Fruit fly (Drosophila melanogaster): ENCODE data around the gene Mst57Db.
A peak's percentile ranks its signal among the peaks of the same experiment; 100 is the strongest.

Mst57Db gene

DNA sequence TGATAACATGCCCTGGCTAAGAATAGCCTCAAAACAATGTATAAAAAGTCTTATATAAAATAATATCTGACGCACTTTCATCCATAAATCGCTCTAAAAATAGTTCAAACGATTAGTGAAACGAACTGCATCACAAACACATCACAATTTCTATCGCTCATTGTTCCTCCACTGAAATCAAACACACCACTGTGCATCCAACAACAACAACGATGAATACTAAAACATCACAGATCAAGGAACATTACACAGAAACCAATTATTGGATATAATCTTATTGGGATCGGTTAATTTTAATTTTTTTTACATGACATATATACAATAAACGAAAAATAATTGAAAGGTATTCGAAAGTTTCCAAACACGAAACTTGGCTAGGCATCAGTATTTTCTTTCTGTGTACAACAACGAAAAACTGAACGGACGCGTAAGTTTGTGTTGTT lies 48.6 kb upstream of the Mst57Db start (continued):
- TF ChIP-seq CG31627 (GFP tag; optimal IDR thresholded peaks at IDR 0.05) (peak; percentile 3), Eip78C (GFP tag) (peak; percentile 79), net (GFP tag; optimal IDR thresholded peaks at IDR 0.05) (peak; percentile 22), salr (GFP tag; optimal IDR thresholded peaks at IDR 0.05) (peak in 1 of 2 experiments; percentile 65), dac (GFP tag; optimal IDR thresholded peaks at IDR 0.05) (no peak), lz (GFP tag; optimal IDR thresholded peaks at IDR 0.05) (no peak), CG6276 (GFP tag; optimal IDR thresholded peaks at IDR 0.05) (peak; percentile 62), CG34406 (GFP tag; optimal IDR thresholded peaks at IDR 0.05) (no peak), achi (GFP tag; optimal IDR thresholded peaks at IDR 0.05) (peak; percentile 48), Hr39 (GFP tag; optimal IDR thresholded peaks at IDR 0.05) (peak; percentile 36), CG1621 (tag; optimal IDR thresholded peaks at IDR 0.05) (no peak), eg (GFP tag; IDR thresholded peaks at IDR 0.05) (no peak; the same call in 2 of the 3 replicates), CG11902 (GFP tag; optimal IDR thresholded peaks at IDR 0.05) (no peak), ss (GFP tag; optimal IDR thresholded peaks at IDR 0.05) (no peak), CG16779 (tag; optimal IDR thresholded peaks at IDR 0.05) (no peak), Hr38 (GFP tag; optimal IDR thresholded peaks at IDR 0.05) (no peak)

DNA sequence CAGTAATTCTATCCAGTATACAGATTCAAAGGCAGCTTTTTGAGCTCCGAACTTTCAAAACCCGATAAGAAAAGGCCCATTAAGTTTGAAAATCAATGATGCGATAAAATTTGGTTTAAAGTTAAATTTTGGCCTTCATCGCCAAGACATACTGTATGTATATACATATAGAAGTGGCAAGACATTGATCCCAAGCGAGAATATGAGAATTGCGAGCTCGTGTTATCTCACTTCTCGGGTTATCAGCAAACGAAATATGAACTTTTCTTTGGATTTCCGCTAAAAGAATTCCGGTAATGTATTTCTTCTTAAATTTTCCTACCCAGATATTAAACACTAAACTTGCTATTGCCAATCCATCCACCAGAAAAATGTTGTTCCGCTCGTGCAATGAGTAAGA lies 46.4 kb upstream of the Mst57Db start:
- TF ChIP-seq CG8119 (GFP tag; IDR thresholded peaks at IDR 0.05): peak; percentile 43; the same call in 1 of the 3 replicates
- TF ChIP-seq svp (GFP tag): peak; percentile 93
- peak; percentile 31 for TF ChIP-seq Eip78C (GFP tag)
- no peak for TF ChIP-seq CG10631 (GFP tag; optimal IDR thresholded peaks at IDR 0.05)
- no peak for TF ChIP-seq Smox (GFP tag; optimal IDR thresholded peaks at IDR 0.05)
- TF ChIP-seq pdm3 (GFP tag; optimal IDR thresholded peaks at IDR 0.05): peak; percentile 22
- peak; percentile 13 for TF ChIP-seq Hr4 (GFP tag; optimal IDR thresholded peaks at IDR 0.05)

dm6 chr3R:25876639-25877038 lies 45.9 kb upstream of the Mst57Db start:
- TF ChIP-seq Smox (GFP tag; optimal IDR thresholded peaks at IDR 0.05) (no peak), fkh (GFP tag; optimal IDR thresholded peaks at IDR 0.05) (no peak), ss (GFP tag; optimal IDR thresholded peaks at IDR 0.05) (no peak), CG1621 (tag; optimal IDR thresholded peaks at IDR 0.05) (no peak), dac (GFP tag; optimal IDR thresholded peaks at IDR 0.05) (no peak), Sox102F (GFP tag; optimal IDR thresholded peaks at IDR 0.05) (no peak), Sox15 (GFP tag; optimal IDR thresholded peaks at IDR 0.05) (no peak), Blimp-1 (GFP tag; optimal IDR thresholded peaks at IDR 0.05) (no peak), CG8632 (GFP tag; optimal IDR thresholded peaks at IDR 0.05) (no peak), dsx (GFP tag; optimal IDR thresholded peaks at IDR 0.05; ENCODE audit: poor library complexity, severe bottlenecking) (no peak), CG6808 (GFP tag; optimal IDR thresholded peaks at IDR 0.05) (no peak)

DNA sequence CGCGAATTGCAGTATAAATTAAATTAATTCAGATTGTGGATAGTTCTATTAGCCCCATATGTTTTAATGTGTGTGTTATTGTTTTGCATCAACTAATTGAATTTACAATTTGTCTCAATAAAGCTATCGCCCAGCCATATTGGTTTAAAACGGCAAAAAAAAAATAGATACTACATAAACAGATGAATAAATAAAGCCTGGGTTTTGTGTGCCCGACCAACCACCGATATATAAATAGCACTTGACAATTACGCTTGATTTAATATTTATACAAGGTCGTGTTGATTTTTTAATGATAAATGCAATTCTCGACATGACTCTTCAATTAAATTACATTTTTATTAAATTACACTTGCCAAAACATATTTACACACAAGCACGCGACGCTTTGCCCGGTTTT lies 39.7 kb upstream of the Mst57Db start:
- TF ChIP-seq CG31627 (GFP tag; optimal IDR thresholded peaks at IDR 0.05): no peak
- no peak for TF ChIP-seq CG1621 (tag; optimal IDR thresholded peaks at IDR 0.05)
- no peak for TF ChIP-seq Eip78C (GFP tag)
- no peak for TF ChIP-seq CG6792 (GFP tag; optimal IDR thresholded peaks at IDR 0.05)
- TF ChIP-seq ss (GFP tag; optimal IDR thresholded peaks at IDR 0.05): no peak
- TF ChIP-seq CG11902 (GFP tag; optimal IDR thresholded peaks at IDR 0.05): no peak
- no peak for TF ChIP-seq CG6163 (GFP tag; IDR thresholded peaks at IDR 0.05)
- TF ChIP-seq CG11294 (GFP tag; IDR thresholded peaks at IDR 0.05): no peak
- no peak for TF ChIP-seq svp (GFP tag)
- TF ChIP-seq CG10669 (GFP tag; optimal IDR thresholded peaks at IDR 0.05): no peak
- no peak for TF ChIP-seq CG3032 (tag; optimal IDR thresholded peaks at IDR 0.05)
- no peak for TF ChIP-seq achi (GFP tag; optimal IDR thresholded peaks at IDR 0.05)
- TF ChIP-seq vri (GFP tag; optimal IDR thresholded peaks at IDR 0.05): no peak
- TF ChIP-seq pdm3 (GFP tag; optimal IDR thresholded peaks at IDR 0.05): no peak
- no peak for TF ChIP-seq fkh (GFP tag; optimal IDR thresholded peaks at IDR 0.05)
- TF ChIP-seq CG8319 (GFP tag; optimal IDR thresholded peaks at IDR 0.05): no peak
- TF ChIP-seq Hr38 (GFP tag; optimal IDR thresholded peaks at IDR 0.05): no peak

Measured in whole organism, prepupa.